Worm (Caenorhabditis elegans): ENCODE results near the gene nhr-139.

DNA sequence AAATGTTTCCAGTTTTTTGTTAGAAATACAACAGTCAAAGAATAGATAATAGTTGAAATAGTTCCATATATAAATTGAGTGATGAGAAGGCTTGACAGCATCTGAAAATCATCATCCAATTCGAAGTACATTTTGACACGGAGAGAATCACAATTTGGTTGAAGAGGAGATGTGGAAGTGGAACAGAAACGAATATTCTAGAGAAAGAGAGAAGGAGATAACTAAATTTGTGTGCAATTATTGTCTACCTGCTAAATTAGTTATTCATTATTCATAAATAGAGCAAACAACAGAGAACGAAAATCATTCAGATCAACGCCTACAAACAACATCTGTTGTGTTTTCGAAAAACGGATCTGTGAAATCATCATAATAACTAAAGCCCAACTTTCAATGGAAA lies 33.8 kb downstream of the nhr-139 start, which contains the start of gene srg-31:
- TF ChIP-seq egl-13 (tag; optimal IDR thresholded peaks at IDR 0.05) (no peak), pag-3 (tag; optimal IDR thresholded peaks at IDR 0.05; ENCODE audit: borderline replicate concordance, insufficient read depth) (no peak)
